Worm (Caenorhabditis elegans): Measurements from ENCODE around the gene trip-4.
A peak's percentile ranks its signal among the peaks of the same experiment; 100 is the strongest.

Gene trip-4

DNA sequence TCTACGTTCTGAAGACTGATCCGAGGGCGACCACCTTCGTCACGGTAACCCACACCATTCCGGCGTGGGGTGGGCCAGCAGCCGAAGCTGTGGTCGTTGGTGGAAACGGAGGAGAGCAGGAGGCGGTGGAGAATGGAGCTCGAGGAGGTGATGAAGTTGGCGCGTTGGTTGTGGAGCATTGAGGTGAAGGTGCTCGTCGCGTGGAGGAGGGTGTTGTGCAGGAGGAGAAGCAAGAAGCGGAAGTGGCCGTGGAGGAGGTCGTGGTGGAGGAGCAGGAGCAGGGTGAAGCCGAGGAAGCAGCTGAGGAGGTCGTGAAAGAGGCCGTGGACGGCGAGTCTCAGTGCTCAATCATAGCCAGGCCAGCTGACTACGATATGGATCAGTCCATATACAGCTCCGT is 19.1 kb downstream of the trip-4 start, which contains the start of gene Y53F4B.17:
Gene Y53F4B.17, plus strand, starts transcription at position 375 of the 400 bp plus-strand sequence.
- TF ChIP-seq alr-1 (tag; optimal IDR thresholded peaks at IDR 0.05) = no peak
- TF ChIP-seq dmd-4 (tag; optimal IDR thresholded peaks at IDR 0.05) = no peak
- TF ChIP-seq C34F6.9 (tag; optimal IDR thresholded peaks at IDR 0.05) = no peak
- no peak for TF ChIP-seq nhr-23 (tag; optimal IDR thresholded peaks at IDR 0.05)
- TF ChIP-seq unc-39 (tag; optimal IDR thresholded peaks at IDR 0.05) = no peak
- TF ChIP-seq ama-1 (optimal IDR thresholded peaks at IDR 0.05) = no peak

DNA sequence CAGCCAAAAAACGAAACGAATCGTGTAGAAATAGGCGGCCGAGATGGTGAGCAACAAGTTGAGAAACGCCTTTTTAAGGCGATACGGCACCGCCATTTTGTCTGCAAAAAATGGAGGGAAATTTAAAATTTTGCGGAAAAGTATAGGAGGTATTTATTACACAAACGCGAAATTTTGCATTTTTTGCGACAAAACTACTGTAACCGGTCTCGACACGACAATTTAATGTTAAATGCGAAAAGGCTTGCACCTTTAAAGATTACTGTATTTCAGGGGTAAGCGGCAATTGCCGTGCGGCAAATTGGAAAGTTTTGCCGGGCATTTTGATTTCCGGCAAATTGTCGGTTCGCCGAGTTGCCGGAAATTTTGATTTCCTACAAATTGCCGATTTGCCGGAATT is 32.4 kb downstream of the trip-4 start, which contains the start of gene Y53F4B.18:
Gene Y53F4B.18, minus strand, starts transcription at position 101 of the 400 bp plus-strand sequence.
- TF ChIP-seq ztf-11 (tag; optimal IDR thresholded peaks at IDR 0.05) (no peak), nhr-10 (tag; optimal IDR thresholded peaks at IDR 0.05) (no peak), unc-55 (GFP tag; optimal IDR thresholded peaks at IDR 0.05) (no peak), nhr-23 (tag; optimal IDR thresholded peaks at IDR 0.05) (no peak), mab-5 (tag; optimal IDR thresholded peaks at IDR 0.05) (no peak), sma-3 (GFP tag; optimal IDR thresholded peaks at IDR 0.05) (no peak), lin-13 (GFP tag; optimal IDR thresholded peaks at IDR 0.05) (no peak), nhr-129 (tag; optimal IDR thresholded peaks at IDR 0.05) (no peak), blmp-1 (tag; optimal IDR thresholded peaks at IDR 0.05; ENCODE audit: insufficient read depth) (no peak), nhr-6 (tag; optimal IDR thresholded peaks at IDR 0.05) (no peak), aly-2 (tag; optimal IDR thresholded peaks at IDR 0.05) (no peak), unc-62 (GFP tag; optimal IDR thresholded peaks at IDR 0.05) (no peak), ceh-16 (tag; optimal IDR thresholded peaks at IDR 0.05) (no peak)

DNA sequence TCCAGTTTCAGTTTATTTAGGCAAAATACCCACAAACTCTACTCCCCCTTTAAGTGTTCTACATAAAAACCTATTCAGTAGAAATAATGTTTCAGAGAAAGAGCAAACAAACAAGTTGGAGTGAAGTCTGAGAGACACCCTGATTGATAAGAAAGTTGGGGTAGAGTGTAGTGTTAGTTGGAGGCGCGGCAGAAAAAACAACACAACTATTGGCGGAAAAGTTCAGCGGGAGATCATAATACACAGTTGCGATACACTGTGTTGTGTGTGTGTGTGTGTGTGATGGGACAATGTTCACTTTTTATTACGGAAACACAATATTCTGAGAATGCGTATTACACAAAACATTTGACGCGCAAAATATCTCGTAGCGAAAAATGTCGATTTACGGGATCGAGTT is 35.6 kb downstream of the trip-4 start:
- TF ChIP-seq ztf-1 (GFP tag; conservative IDR thresholded peaks at IDR 0.05) (no peak), sma-3 (GFP tag; optimal IDR thresholded peaks at IDR 0.05) (peak; percentile 18), nhr-129 (tag; optimal IDR thresholded peaks at IDR 0.05) (peak; percentile 43), F13H6.1 (tag; optimal IDR thresholded peaks at IDR 0.05) (peak; percentile 2), blmp-1 (tag; optimal IDR thresholded peaks at IDR 0.05; ENCODE audit: insufficient read depth) (no peak)

DNA sequence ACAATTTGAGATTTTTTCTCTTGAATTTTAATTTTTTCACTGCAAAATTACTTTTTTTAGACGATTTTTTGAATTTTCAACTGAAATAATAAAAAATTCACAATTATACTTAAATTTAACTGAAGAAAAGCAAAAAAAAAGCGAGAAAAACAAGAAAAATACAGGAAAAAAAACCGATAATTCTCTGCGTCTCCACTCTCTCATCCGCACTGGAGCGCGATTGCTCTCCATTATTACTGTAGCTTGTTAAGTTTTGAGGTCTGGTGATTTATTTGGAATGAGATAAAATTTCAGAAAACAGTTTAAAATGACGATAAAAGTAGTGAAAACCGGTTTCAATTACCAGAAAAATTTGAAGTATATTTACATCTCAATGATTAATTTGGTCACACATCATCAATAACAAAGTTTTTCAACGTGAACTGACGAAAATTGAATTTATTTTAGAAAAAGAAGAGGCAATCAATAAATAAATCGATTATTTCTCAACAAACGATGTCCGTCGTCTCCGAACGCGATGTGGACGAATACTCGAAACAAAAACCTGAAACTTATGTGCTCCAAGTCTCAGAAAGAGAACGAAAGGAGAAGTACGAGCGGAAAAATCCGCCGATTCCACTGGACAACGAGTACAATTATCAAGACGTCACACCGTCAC is 37.7 kb downstream of the trip-4 start, which contains the start of gene Y53F4B.19:
Gene Y53F4B.19, plus strand, starts transcription at position 157 of the 658 bp plus-strand sequence.
- TF ChIP-seq crh-2 (tag; optimal IDR thresholded peaks at IDR 0.05) (no peak), nhr-23 (tag; optimal IDR thresholded peaks at IDR 0.05) (no peak), Y55F3AM.14 (GFP tag; optimal IDR thresholded peaks at IDR 0.05) (no peak), skn-1 (tag; optimal IDR thresholded peaks at IDR 0.05) (no peak), nhr-129 (tag; optimal IDR thresholded peaks at IDR 0.05) (no peak), F13H6.1 (tag; optimal IDR thresholded peaks at IDR 0.05) (no peak), C34F6.9 (tag; optimal IDR thresholded peaks at IDR 0.05) (no peak), R02D3.7 (tag; optimal IDR thresholded peaks at IDR 0.05) (no peak), lin-13 (GFP tag; optimal IDR thresholded peaks at IDR 0.05) (no peak), sma-3 (GFP tag; optimal IDR thresholded peaks at IDR 0.05) (no peak), lin-39 (tag; optimal IDR thresholded peaks at IDR 0.05) (no peak), mab-5 (tag; optimal IDR thresholded peaks at IDR 0.05) (no peak), peb-1 (tag; optimal IDR thresholded peaks at IDR 0.05) (no peak), mbf-1 (tag; optimal IDR thresholded peaks at IDR 0.05) (no peak), unc-62 (GFP tag; optimal IDR thresholded peaks at IDR 0.05) (no peak)

DNA sequence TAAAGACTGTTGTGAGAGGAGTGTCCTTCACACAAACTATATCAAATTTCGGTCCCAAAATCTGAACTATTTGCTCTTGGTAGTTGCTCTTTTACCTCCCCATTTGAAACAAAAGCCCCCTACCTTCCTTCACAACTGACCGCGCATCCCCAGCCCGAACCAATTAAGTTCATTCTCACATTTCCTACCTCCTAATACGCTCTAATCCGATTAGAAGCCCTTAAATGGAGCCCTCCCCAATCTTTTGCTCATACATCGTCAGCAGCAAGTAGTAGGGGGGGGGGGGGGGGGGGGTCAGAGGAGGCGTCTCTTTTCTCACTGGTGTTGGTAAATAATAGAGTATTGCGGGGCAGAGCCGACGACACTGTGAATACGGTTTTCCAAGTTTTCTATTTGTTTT is 41.3 kb downstream of the trip-4 start:
- TF ChIP-seq nhr-10 (tag; optimal IDR thresholded peaks at IDR 0.05) (no peak), dmd-4 (tag; optimal IDR thresholded peaks at IDR 0.05) (no peak), F13H6.1 (tag; optimal IDR thresholded peaks at IDR 0.05) (no peak), peb-1 (tag; optimal IDR thresholded peaks at IDR 0.05) (no peak), lin-13 (GFP tag; optimal IDR thresholded peaks at IDR 0.05) (no peak), nhr-21 (tag; optimal IDR thresholded peaks at IDR 0.05) (no peak), ztf-11 (tag; optimal IDR thresholded peaks at IDR 0.05) (no peak)

DNA sequence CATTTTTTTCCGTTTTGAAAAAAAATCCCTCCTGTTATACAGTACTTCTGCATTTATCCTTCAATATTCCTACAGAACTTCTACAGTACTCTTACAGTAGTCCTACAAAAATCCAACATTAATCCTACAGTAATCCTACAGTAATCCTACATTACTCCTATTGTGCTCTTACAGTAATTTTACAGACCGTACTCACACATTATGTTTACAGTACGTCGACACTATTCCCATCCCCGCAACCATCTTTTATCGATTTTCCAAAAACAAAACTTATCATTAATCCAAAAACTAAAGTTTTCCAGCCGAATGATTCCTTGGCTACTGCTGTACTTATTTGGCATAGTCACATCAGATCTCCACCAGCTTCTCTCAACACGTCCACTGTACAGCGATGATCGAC is 45.0 kb downstream of the trip-4 start, which contains the start of gene Y53F4B.20:
Gene Y53F4B.20, plus strand, starts transcription at position 301 of the 400 bp plus-strand sequence.
- TF ChIP-seq nhr-129 (tag; optimal IDR thresholded peaks at IDR 0.05) (no peak), ztf-1 (GFP tag; conservative IDR thresholded peaks at IDR 0.05) (no peak), unc-55 (GFP tag; optimal IDR thresholded peaks at IDR 0.05) (no peak), Y55F3AM.14 (GFP tag; optimal IDR thresholded peaks at IDR 0.05) (no peak), R02D3.7 (tag; optimal IDR thresholded peaks at IDR 0.05) (no peak), snpc-4 (tag; optimal IDR thresholded peaks at IDR 0.05) (no peak), ceh-82 (tag; optimal IDR thresholded peaks at IDR 0.05) (no peak), sma-3 (GFP tag; optimal IDR thresholded peaks at IDR 0.05) (no peak), ceh-16 (tag; optimal IDR thresholded peaks at IDR 0.05) (no peak), ama-1 (optimal IDR thresholded peaks at IDR 0.05) (no peak), sem-4 (tag; optimal IDR thresholded peaks at IDR 0.05) (no peak), nhr-11 (tag; optimal IDR thresholded peaks at IDR 0.05) (no peak)
